Worm (Caenorhabditis elegans) whole organism, L2 larva: ENCODE measurements around the gene ivph-3.

Experiments
- aly-2 ChIP-seq: fragments of 150-350 bp; optimal IDR thresholded peaks from 2 replicates; lab custom pipeline; 2014; ENCODE audit warnings: missing biosample characterization, missing genetic modification characterization
- blmp-1 ChIP-seq: sonication (generic microtip); optimal IDR thresholded peaks from 2 replicates; lab custom pipeline; 2017; ENCODE audit warnings: missing genetic modification characterization, mild to moderate bottlenecking, missing compliant biosample characterization, antibody characterized with exemption, moderate library complexity; ENCODE audit not compliant: insufficient read depth
- egl-27 ChIP-seq: sonication (generic microtip); optimal IDR thresholded peaks from 3 replicates; lab custom pipeline; 2017; ENCODE audit warnings: missing biosample characterization, missing genetic modification reagents, missing genetic modification characterization
- fos-1 ChIP-seq: fragments of 150-350 bp; optimal IDR thresholded peaks from 2 replicates; lab custom pipeline; 2014; ENCODE audit warnings: missing biosample characterization, missing genetic modification characterization
- nhr-12 ChIP-seq: fragments of 150-350 bp; optimal IDR thresholded peaks from 2 replicates; lab custom pipeline; 2014; ENCODE audit warnings: missing biosample characterization, missing genetic modification characterization
- nhr-25 ChIP-seq: fragments of 150-350 bp; sonication (generic microtip); optimal IDR thresholded peaks from 3 replicates; lab custom pipeline; 2014; ENCODE audit warnings: missing biosample characterization, missing genetic modification characterization
- unc-55 ChIP-seq: fragments of 150-350 bp; sonication (generic microtip); optimal IDR thresholded peaks from 3 replicates; lab custom pipeline; 2014; ENCODE audit warnings: missing biosample characterization, missing genetic modification reagents, missing genetic modification characterization

ce11 chrIV:3086825-3087224 is 33.3 kb downstream of the ivph-3 start, which contains the start of gene Y67D8C.9:
- TF ChIP-seq nhr-25 (tag; lab: Kevin White, UChicago) (no peak), fos-1 (no peak), blmp-1 (tag; lab: Kevin White, UChicago) (no peak), unc-55 (no peak), nhr-12 (no peak), egl-27 (no peak), aly-2 (tag; lab: Kevin White, UChicago) (no peak)
